Worm (Caenorhabditis elegans) whole organism, early embryonic: Measurements from ENCODE around the gene Y39A1C.1.

ENCODE experiments used
- B0310.2 ChIP-seq: sonication (generic microtip); optimal IDR thresholded peaks from 2 replicates; lab custom pipeline; 2016; ENCODE audit warnings: mild to moderate bottlenecking, missing genetic modification characterization, missing compliant biosample characterization
- F13C5.2 ChIP-seq: sonication (generic microtip); optimal IDR thresholded peaks from 2 replicates; lab custom pipeline; 2017; ENCODE audit warnings: mild to moderate bottlenecking, missing genetic modification characterization, inconsistent platforms, missing compliant biosample characterization
- aly-1 ChIP-seq: sonication (generic microtip); optimal IDR thresholded peaks from 2 replicates; lab custom pipeline; 2016; ENCODE audit warnings: missing genetic modification characterization, missing compliant biosample characterization
- ama-1 ChIP-seq: fragments of 150-350 bp; optimal IDR thresholded peaks from 2 replicates; lab custom pipeline; 2014
- ceh-13 ChIP-seq: fragments of 200-800 bp; sonication (Bioruptor generic); optimal IDR thresholded peaks from 2 replicates; lab custom pipeline; 2018; ENCODE audit warnings: mild to moderate bottlenecking, missing genetic modification characterization, missing compliant biosample characterization
- ceh-36 ChIP-seq: sonication (generic microtip); optimal IDR thresholded peaks from 2 replicates; lab custom pipeline; 2016; ENCODE audit warnings: missing genetic modification characterization, inconsistent platforms, missing compliant biosample characterization
- ets-7 ChIP-seq: sonication (generic microtip); optimal IDR thresholded peaks from 2 replicates; lab custom pipeline; 2016; ENCODE audit warnings: missing genotype, missing genetic modification characterization, missing compliant biosample characterization
- flt-1 ChIP-seq: fragments of 200-800 bp; sonication (Bioruptor generic); IDR thresholded peaks from 2 replicates; pipeline ENCODE4 v1.3.6; 2022; ENCODE audit warnings: missing genetic modification characterization, missing compliant biosample characterization
- hmbx-1 ChIP-seq: sonication (generic microtip); optimal IDR thresholded peaks from 2 replicates; lab custom pipeline; 2016; ENCODE audit warnings: mild to moderate bottlenecking, missing genetic modification characterization, missing compliant biosample characterization
- hmg-4 ChIP-seq: fragments of 200-800 bp; sonication (Bioruptor generic); optimal IDR thresholded peaks from 2 replicates; lab custom pipeline; 2018; ENCODE audit warnings: mild to moderate bottlenecking, missing genetic modification characterization, missing compliant biosample characterization
- hnd-1 ChIP-seq: sonication (generic microtip); optimal IDR thresholded peaks from 2 replicates; lab custom pipeline; 2016; ENCODE audit warnings: missing genetic modification characterization, missing compliant biosample characterization
- pes-1 ChIP-seq: fragments of 200-800 bp; sonication (Bioruptor generic); IDR thresholded peaks from 2 replicates; pipeline ENCODE4 v1.3.6; 2022; ENCODE audit warnings: missing genetic modification reagents, missing genetic modification characterization, missing compliant biosample characterization
- scrt-1 ChIP-seq: fragments of 200-800 bp; sonication (Bioruptor generic); IDR thresholded peaks from 2 replicates; pipeline ENCODE4 v1.3.6; 2022; ENCODE audit warnings: missing genetic modification characterization, missing compliant biosample characterization
- sea-1 ChIP-seq: fragments of 200-800 bp; sonication (Bioruptor generic); conservative IDR thresholded peaks from 2 replicates; pipeline ENCODE4 v1.3.6; 2022; ENCODE audit warnings: missing genetic modification characterization, missing compliant biosample characterization
- tbx-11 ChIP-seq: fragments of 200-800 bp; sonication (Bioruptor generic); IDR thresholded peaks from 2 replicates; pipeline ENCODE4 v1.3.6; 2022; ENCODE audit warnings: missing genetic modification characterization, missing compliant biosample characterization
- tbx-37 ChIP-seq: fragments of 200-800 bp; sonication (Bioruptor generic); conservative IDR thresholded peaks from 2 replicates; pipeline ENCODE4 v1.3.6; 2022; ENCODE audit warnings: missing genetic modification reagents, missing genetic modification characterization, missing compliant biosample characterization
- tra-4 ChIP-seq: sonication (generic microtip); optimal IDR thresholded peaks from 2 replicates; lab custom pipeline; 2017; ENCODE audit warnings: missing genetic modification characterization, missing compliant biosample characterization

Gene Y39A1C.1

DNA sequence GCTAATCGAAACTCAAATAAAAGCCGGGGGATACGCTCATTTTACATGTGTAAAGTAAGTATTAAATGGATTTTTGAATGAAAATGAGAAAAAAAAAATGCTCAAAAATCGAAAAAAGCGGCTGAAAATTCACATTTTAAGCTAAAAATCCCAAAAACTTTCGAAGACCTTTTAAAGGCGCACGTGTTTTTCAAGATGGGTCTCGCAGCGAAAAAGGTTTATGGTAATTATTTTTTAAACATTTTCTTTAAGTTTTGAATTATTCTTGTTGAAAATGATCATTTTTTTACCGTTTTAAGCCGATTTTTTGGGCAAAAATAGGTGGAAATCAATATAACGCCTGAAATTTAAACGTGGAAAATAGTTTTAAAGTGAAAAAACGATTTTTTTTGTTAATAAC is 14.9 kb downstream of the Y39A1C.1 start:
- TF ChIP-seq B0310.2: no peak
- TF ChIP-seq ceh-36 (tag; lab: Kevin White, UChicago): no peak
- TF ChIP-seq aly-1 (tag; lab: Kevin White, UChicago): no peak
- no peak for TF ChIP-seq tbx-37 (GFP tag; lab: Robert Waterston, UW)
- no peak for TF ChIP-seq hmbx-1 (tag; lab: Kevin White, UChicago)
- TF ChIP-seq pes-1 (GFP tag; lab: Robert Waterston, UW): no peak

DNA sequence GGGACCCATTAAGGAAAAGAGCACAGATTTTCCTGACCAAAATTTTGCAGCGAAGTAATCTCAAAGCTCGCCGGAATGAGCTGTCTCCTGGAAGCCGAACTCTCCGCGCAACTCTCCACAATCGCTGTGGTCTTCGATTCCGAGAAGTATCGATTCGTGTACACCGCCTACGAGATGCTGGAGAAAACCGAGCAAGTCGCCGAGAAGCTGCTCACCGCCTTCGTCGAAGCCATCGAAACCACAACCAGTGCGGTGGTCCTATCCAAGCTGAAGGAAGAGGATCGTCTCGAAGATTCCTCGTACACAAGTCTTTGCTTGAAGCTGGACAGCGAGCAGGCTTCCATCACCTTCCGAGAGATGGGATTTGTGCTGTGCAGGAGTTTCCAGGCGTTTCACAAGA is 15.6 kb downstream of the Y39A1C.1 start:
- TF ChIP-seq scrt-1 (GFP tag; lab: Robert Waterston, UW) (no peak), ets-7 (no peak), ama-1 (lab: Kevin White, UChicago) (no peak), tbx-11 (GFP tag; lab: Robert Waterston, UW) (no peak), ceh-13 (GFP tag; lab: Kevin White, UChicago) (no peak), hmbx-1 (tag; lab: Kevin White, UChicago) (no peak), hnd-1 (no peak), ceh-36 (tag; lab: Kevin White, UChicago) (no peak), flt-1 (GFP tag; lab: Robert Waterston, UW) (no peak), pes-1 (GFP tag; lab: Robert Waterston, UW) (no peak), hmg-4 (GFP tag; lab: Kevin White, UChicago) (no peak), F13C5.2 (no peak), tbx-37 (GFP tag; lab: Robert Waterston, UW) (no peak), B0310.2 (no peak), aly-1 (tag; lab: Kevin White, UChicago) (no peak), sea-1 (GFP tag; lab: Robert Waterston, UW) (no peak)

DNA sequence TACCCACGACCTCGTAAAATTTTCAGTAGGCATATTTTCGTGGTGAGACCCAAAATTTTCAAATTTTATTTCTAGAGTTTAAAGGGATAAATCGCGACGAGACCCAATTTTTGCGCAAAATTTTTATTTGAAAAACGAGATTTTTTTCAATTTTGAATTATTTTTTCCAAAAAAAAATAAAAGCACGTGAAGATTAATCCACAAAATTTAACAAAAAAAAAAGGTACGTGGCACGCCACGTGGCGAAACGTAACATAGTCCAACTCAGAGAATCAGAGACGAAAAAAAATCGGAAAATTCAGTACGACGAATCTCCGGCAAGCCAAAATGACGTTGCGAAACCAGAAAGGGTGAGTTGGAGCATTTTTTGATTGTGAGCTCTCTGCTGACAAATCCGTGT is 19.9 kb downstream of the Y39A1C.1 start, which contains the start of gene C44B9.2:
Gene C44B9.2, plus strand, starts transcription at position 301 of the 400 bp plus-strand sequence.
- no peak for TF ChIP-seq tbx-11 (GFP tag; lab: Robert Waterston, UW)
- TF ChIP-seq flt-1 (GFP tag; lab: Robert Waterston, UW): no peak
- no peak for TF ChIP-seq hmbx-1 (tag; lab: Kevin White, UChicago)
- TF ChIP-seq tra-4 (tag; lab: Kevin White, UChicago): no peak
- no peak for TF ChIP-seq F13C5.2
- no peak for TF ChIP-seq ets-7
- TF ChIP-seq hmg-4 (GFP tag; lab: Kevin White, UChicago): no peak
- TF ChIP-seq scrt-1 (GFP tag; lab: Robert Waterston, UW): no peak
- no peak for TF ChIP-seq B0310.2
- TF ChIP-seq pes-1 (GFP tag; lab: Robert Waterston, UW): no peak
- no peak for TF ChIP-seq ceh-13 (GFP tag; lab: Kevin White, UChicago)
- TF ChIP-seq tbx-37 (GFP tag; lab: Robert Waterston, UW): no peak
- no peak for TF ChIP-seq ama-1 (lab: Kevin White, UChicago)

DNA sequence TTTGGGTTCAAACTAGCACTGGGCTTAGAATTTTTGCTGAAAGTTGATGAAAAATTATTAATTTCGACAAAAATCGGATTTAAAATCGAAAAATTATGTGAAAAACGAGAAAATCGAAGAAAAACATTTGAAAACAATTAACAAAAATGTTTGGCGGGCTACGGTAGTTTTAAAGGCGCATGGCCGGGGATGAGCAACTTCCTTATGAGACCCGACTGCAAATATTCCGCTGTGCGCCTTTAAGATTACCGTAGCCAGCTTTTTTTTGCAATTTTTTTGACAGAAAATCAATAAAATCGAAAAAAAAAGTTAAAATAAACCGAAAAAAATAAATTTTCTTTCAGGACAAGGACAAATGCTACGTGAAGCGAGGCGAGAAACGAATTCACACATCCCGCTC is 22.3 kb downstream of the Y39A1C.1 start:
- no peak for TF ChIP-seq flt-1 (GFP tag; lab: Robert Waterston, UW)
- TF ChIP-seq B0310.2: no peak

DNA sequence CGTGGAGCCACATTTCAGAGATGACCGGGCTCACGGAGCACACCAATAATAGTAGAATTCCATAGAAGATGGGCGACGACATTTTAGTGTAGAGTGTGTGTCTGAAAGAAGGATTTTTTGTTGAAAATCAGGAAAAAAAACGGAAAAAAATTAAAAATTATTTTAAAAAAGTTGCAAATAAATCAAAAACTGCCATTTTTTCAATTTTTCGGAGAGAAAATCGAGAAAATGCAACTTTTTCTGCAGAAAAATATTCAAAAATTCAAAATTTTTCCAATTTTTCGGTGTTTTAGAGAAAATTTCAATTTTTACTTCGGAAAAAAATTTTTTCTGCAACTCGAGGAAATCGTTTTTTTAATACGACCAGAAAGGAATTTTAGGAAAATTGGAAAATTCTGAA is 24.8 kb downstream of the Y39A1C.1 start, which contains the start of gene C44B9.3:
Gene C44B9.3, minus strand, starts transcription at position 101 of the 400 bp plus-strand sequence.
- TF ChIP-seq tbx-37 (GFP tag; lab: Robert Waterston, UW) (no peak), hmg-4 (GFP tag; lab: Kevin White, UChicago) (no peak), scrt-1 (GFP tag; lab: Robert Waterston, UW) (no peak), hnd-1 (no peak), ceh-13 (GFP tag; lab: Kevin White, UChicago) (no peak), ceh-36 (tag; lab: Kevin White, UChicago) (no peak), tbx-11 (GFP tag; lab: Robert Waterston, UW) (no peak), B0310.2 (no peak), flt-1 (GFP tag; lab: Robert Waterston, UW) (no peak), tra-4 (tag; lab: Kevin White, UChicago) (no peak), pes-1 (GFP tag; lab: Robert Waterston, UW) (no peak), sea-1 (GFP tag; lab: Robert Waterston, UW) (no peak), aly-1 (tag; lab: Kevin White, UChicago) (no peak), F13C5.2 (no peak), hmbx-1 (tag; lab: Kevin White, UChicago) (no peak), ets-7 (no peak), ama-1 (lab: Kevin White, UChicago) (no peak)

DNA sequence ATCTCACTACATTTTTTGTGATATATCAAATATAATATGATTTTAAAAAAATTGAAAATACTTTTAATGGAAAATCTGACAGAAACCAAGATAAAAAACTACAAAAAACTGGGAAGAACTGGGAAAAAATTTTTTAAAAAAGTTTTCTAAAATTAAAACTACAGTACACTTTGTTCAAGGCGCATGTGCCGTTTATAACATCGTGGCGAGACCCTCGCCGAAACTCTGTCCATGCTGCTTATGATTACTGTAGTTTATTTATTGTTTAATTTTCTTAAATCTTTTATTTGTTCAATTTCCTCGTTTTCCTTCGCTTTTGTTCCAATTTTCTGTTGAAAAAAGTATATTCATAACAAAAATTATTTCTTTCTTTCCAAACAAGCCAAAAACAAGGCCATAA is 26.2 kb downstream of the Y39A1C.1 start, which contains the start of gene athp-1:
Gene athp-1, plus strand, starts transcription at position 305 of the 400 bp plus-strand sequence.
- no peak for TF ChIP-seq pes-1 (GFP tag; lab: Robert Waterston, UW)
- TF ChIP-seq B0310.2: no peak
- no peak for TF ChIP-seq tbx-11 (GFP tag; lab: Robert Waterston, UW)
- TF ChIP-seq F13C5.2: no peak
- TF ChIP-seq scrt-1 (GFP tag; lab: Robert Waterston, UW): no peak

DNA sequence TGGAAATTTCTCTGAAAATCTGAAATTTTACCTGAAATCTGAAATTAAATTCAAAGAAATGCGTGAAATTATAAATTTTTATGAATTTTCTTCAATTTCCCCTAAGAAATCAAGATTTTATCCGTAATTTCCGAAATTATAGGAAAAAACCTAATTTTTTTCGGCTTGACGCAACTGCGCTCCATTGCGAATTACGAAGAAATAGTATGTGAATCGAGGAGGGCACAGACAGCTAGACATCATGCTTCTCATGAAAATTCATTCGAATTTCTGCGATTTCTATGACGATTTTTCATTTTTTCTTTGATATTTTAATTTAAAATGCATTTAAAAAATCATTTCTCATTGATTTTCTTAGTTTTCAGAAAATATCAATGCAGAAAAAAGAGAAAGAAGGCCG is 26.7 kb downstream of the Y39A1C.1 start:
- TF ChIP-seq hmg-4 (GFP tag; lab: Kevin White, UChicago) (no peak), sea-1 (GFP tag; lab: Robert Waterston, UW) (no peak), ceh-13 (GFP tag; lab: Kevin White, UChicago) (no peak)

DNA sequence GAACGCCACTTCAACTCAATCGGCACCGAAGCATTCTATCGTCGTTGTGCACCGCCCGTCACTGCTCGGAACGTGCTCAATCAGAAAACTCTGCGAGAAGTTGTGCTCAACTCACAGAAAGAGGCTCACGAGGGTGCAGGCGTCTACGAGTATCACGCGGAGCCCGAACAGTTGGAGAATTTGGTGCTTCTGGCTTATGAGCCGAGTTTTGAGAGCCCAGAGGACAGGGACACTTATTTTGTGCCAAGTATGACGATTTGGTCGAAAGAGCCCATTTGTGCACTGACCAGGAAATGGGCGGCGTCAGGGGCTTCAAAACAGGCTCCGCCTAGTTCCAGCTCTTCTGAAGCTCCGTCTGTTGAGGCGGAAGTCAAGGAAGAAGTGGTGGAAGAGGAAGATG is 33.6 kb downstream of the Y39A1C.1 start:
- no peak for TF ChIP-seq ama-1 (lab: Kevin White, UChicago)
- no peak for TF ChIP-seq hmbx-1 (tag; lab: Kevin White, UChicago)
- no peak for TF ChIP-seq tbx-11 (GFP tag; lab: Robert Waterston, UW)
